Worm (Caenorhabditis elegans) whole organism, L1 larva: ENCODE data around the gene scp-1.

ENCODE experiments used
- alr-1 ChIP-seq: fragments of 200-800 bp; sonication (Bioruptor generic); optimal IDR thresholded peaks from 2 replicates; lab custom pipeline; 2018; ENCODE audit warnings: borderline replicate concordance, mild to moderate bottlenecking, missing genetic modification characterization, missing compliant biosample characterization
- ceh-82 ChIP-seq, 3 experiments: fragments of 150-350 bp in 1 of 3; sonication (generic microtip) in 2 of 3; optimal IDR thresholded peaks; 2 replicates each; lab custom pipeline; 2014 to 2017; ENCODE audit warnings: missing biosample characterization in 3 of 3, missing genetic modification characterization in 3 of 3
- lin-13 ChIP-seq: fragments of 150-350 bp; optimal IDR thresholded peaks from 2 replicates; lab custom pipeline; 2014; ENCODE audit warnings: missing biosample characterization, missing genetic modification reagents, missing genetic modification characterization
- nhr-12 ChIP-seq: sonication (generic microtip); optimal IDR thresholded peaks from 2 replicates; lab custom pipeline; 2017; ENCODE audit warnings: missing biosample characterization, missing genetic modification characterization
- nhr-76 ChIP-seq: sonication (generic microtip); optimal IDR thresholded peaks from 2 replicates; lab custom pipeline; 2017; ENCODE audit warnings: missing biosample characterization, missing genetic modification characterization
- pag-3 ChIP-seq: sonication (generic microtip); optimal IDR thresholded peaks from 2 replicates; lab custom pipeline; 2017; ENCODE audit warnings: missing genetic modification characterization, mild to moderate bottlenecking, missing compliant biosample characterization, antibody characterized with exemption, borderline replicate concordance; ENCODE audit not compliant: insufficient read depth
- pqm-1 ChIP-seq: sonication (generic microtip); optimal IDR thresholded peaks from 3 replicates; lab custom pipeline; 2017; ENCODE audit warnings: missing biosample characterization, missing genetic modification characterization
- unc-62 ChIP-seq: fragments of 150-350 bp; optimal IDR thresholded peaks from 2 replicates; lab custom pipeline; 2014; ENCODE audit warnings: missing biosample characterization, missing genetic modification reagents, missing genetic modification characterization

DNA sequence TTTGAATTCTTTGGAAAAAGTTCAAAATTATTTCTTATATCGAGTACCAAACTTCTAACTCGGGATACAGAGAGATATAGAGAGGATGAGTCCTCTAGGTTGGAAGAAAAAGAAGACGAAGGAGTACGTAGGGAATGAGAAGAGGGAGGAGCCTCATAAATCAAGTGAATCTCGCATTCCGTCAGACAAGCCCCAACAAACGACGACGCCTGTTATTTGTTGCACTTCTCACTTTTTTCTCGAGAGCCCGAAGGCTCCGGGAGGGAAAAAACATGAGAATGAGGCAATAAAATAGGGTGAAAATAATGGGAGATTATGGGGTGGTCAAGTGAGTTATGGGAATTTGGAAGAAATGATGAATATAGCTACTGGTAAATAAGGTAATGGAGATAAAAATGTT, 34.1 kb upstream of the scp-1 start:
- TF ChIP-seq ceh-82 (tag; optimal IDR thresholded peaks at IDR 0.05; lab: Kevin White, UChicago) (no peak), lin-13 (no peak), unc-62 (GFP tag; lab: Kevin White, UChicago) (no peak), pag-3 (tag; lab: Kevin White, UChicago) (no peak), alr-1 (no peak), nhr-76 (tag; lab: Kevin White, UChicago) (no peak), nhr-12 (tag; lab: Kevin White, UChicago) (no peak), pqm-1 (tag; lab: Kevin White, UChicago) (no peak)
